Worm (Caenorhabditis elegans): ENCODE data around the gene clec-130.

The clec-130 gene

ce11 chrII:3569118-3569517 is 4.2 kb upstream of the clec-130 start, which contains the start of gene clec-127:
Gene clec-127, minus strand, starts transcription at chrII:3569218.
- TF ChIP-seq nfya-1 (tag; optimal IDR thresholded peaks at IDR 0.05; ENCODE audit: borderline replicate concordance, insufficient read depth) (no peak), rcor-1 (GFP tag; IDR thresholded peaks at IDR 0.05) (no peak), unc-62 (GFP tag; optimal IDR thresholded peaks at IDR 0.05) (no peak), mxl-1 (tag; optimal IDR thresholded peaks at IDR 0.05) (no peak), hrde-1 (tag; optimal IDR thresholded peaks at IDR 0.05; ENCODE audit: borderline replicate concordance) (no peak), lag-1 (GFP tag; IDR thresholded peaks at IDR 0.05) (no peak), K11D2.4 (GFP tag; IDR thresholded peaks at IDR 0.05) (no peak), F52B5.7 (tag; optimal IDR thresholded peaks at IDR 0.05) (no peak), bed-2 (GFP tag; IDR thresholded peaks at IDR 0.05) (no peak), nhr-90 (tag; optimal IDR thresholded peaks at IDR 0.05) (no peak), madf-3 (GFP tag; IDR thresholded peaks at IDR 0.05) (no peak), snpc-3.4 (tag; optimal IDR thresholded peaks at IDR 0.05) (no peak), F10E7.11 (tag; optimal IDR thresholded peaks at IDR 0.05) (no peak), unc-130 (GFP tag; optimal IDR thresholded peaks at IDR 0.05) (no peak), egrh-3 (GFP tag; IDR thresholded peaks at IDR 0.05) (no peak), attf-3 (GFP tag; conservative IDR thresholded peaks at IDR 0.05) (no peak), repo-1 (tag; optimal IDR thresholded peaks at IDR 0.05) (no peak)

- TF ChIP-seq lag-1 (GFP tag; IDR thresholded peaks at IDR 0.05) (no peak), let-607 (tag; optimal IDR thresholded peaks at IDR 0.05) (no peak), sdz-38 (tag; optimal IDR thresholded peaks at IDR 0.05) (no peak), cebp-1 (GFP tag; IDR thresholded peaks at IDR 0.05) (no peak), cebp-1 (tag; optimal IDR thresholded peaks at IDR 0.05) (no peak), rpc-1 (optimal IDR thresholded peaks at IDR 0.05) (no peak), rpc-1 (tag; optimal IDR thresholded peaks at IDR 0.05) (no peak), dpl-1 (GFP tag; optimal IDR thresholded peaks at IDR 0.05) (no peak), fkh-3 (tag; optimal IDR thresholded peaks at IDR 0.05) (no peak), tlf-1 (GFP tag; optimal IDR thresholded peaks at IDR 0.05) (no peak)
Measured at ce11 chrII:3570927-3571538, 2.3 kb upstream of the clec-130 start, which contains the start of the genes clec-128 and clec-129. Gene clec-128, minus strand, starts transcription at chrII:3571027. Gene clec-129, plus strand, starts transcription at chrII:3571488.

- no peak for TF ChIP-seq madf-6 (GFP tag; IDR thresholded peaks at IDR 0.05)
- no peak for TF ChIP-seq F57A8.1 (GFP tag; optimal IDR thresholded peaks at IDR 0.05)
- no peak for TF ChIP-seq him-1 (tag; optimal IDR thresholded peaks at IDR 0.05)
- TF ChIP-seq lag-1 (GFP tag; IDR thresholded peaks at IDR 0.05): no peak
- no peak for TF ChIP-seq hrde-1 (tag; optimal IDR thresholded peaks at IDR 0.05; ENCODE audit: borderline replicate concordance)
- no peak for TF ChIP-seq let-607 (tag; optimal IDR thresholded peaks at IDR 0.05)
- no peak for TF ChIP-seq nhr-179 (tag; optimal IDR thresholded peaks at IDR 0.05)
- TF ChIP-seq snpc-1.3 (tag; optimal IDR thresholded peaks at IDR 0.05; ENCODE audit: insufficient read depth): no peak
- no peak for TF ChIP-seq F23B12.7 (tag; optimal IDR thresholded peaks at IDR 0.05; ENCODE audit: insufficient read depth)
- TF ChIP-seq ztf-18 (tag; optimal IDR thresholded peaks at IDR 0.05): no peak
Measured at ce11 chrII:3576742-3577141, 3.4 kb downstream of the clec-130 start, which contains the start of gene clec-132. Gene clec-132, plus strand, starts transcription at chrII:3577042.

ce11 chrII:3578121-3578520 is 4.8 kb downstream of the clec-130 start, which contains the start of gene clec-133:
Gene clec-133, plus strand, starts transcription at chrII:3578421.
- TF ChIP-seq attf-3 (GFP tag; conservative IDR thresholded peaks at IDR 0.05) (no peak), madf-6 (GFP tag; IDR thresholded peaks at IDR 0.05) (no peak), ceh-27 (GFP tag; optimal IDR thresholded peaks at IDR 0.05) (no peak)

All from whole organism, young adult.